Fruit fly (Drosophila melanogaster): Measurements from ENCODE around the gene Efa6.

dm6 chr3R:22576096-22576697 lies 11.4 kb upstream of the Efa6 start:
- TF ChIP-seq CG3838 (GFP tag; optimal IDR thresholded peaks at IDR 0.05) = no peak
- no peak for TF ChIP-seq dmrt99B (tag; optimal IDR thresholded peaks at IDR 0.05)
- TF ChIP-seq eyg (GFP tag; optimal IDR thresholded peaks at IDR 0.05) = no peak
- no peak for TF ChIP-seq Dfd (GFP tag; optimal IDR thresholded peaks at IDR 0.05)
- TF ChIP-seq sens-2 (GFP tag; IDR thresholded peaks at IDR 0.05) = no peak
- TF ChIP-seq klu (GFP tag; IDR thresholded peaks at IDR 0.05) = no peak
- no peak for TF ChIP-seq CG7987 (GFP tag; optimal IDR thresholded peaks at IDR 0.05)
- no peak for TF ChIP-seq Usf (GFP tag; optimal IDR thresholded peaks at IDR 0.05)
- no peak for TF ChIP-seq corto (GFP tag; optimal IDR thresholded peaks at IDR 0.05)
- TF ChIP-seq CG13624 (GFP tag; optimal IDR thresholded peaks at IDR 0.05) = no peak
- TF ChIP-seq chinmo (GFP tag; IDR thresholded peaks at IDR 0.05; ENCODE audit: partially characterized antibody) = no peak
- TF ChIP-seq exex (tag; optimal IDR thresholded peaks at IDR 0.05) = no peak
